Fruit fly (Drosophila melanogaster) whole organism: Measurements from ENCODE around the gene Ten-m.

Experiments used
- CG8478 ChIP-seq: fragments of >200 bp; optimal IDR thresholded peaks from 2 replicates; lab custom pipeline; 2018; ENCODE audit warnings: inconsistent platforms
- Dll ChIP-seq: fragments of >200 bp; optimal IDR thresholded peaks from 2 replicates; lab custom pipeline; 2017
- EcR ChIP-seq, 2 experiments: fragments of >200 bp; optimal IDR thresholded peaks; 2 replicates each; lab custom pipeline; 2017; ENCODE audit warnings: missing biosample characterization in 2 of 2, missing genetic modification characterization in 2 of 2, missing genetic modification reagents in 2 of 2
- pan ChIP-seq: fragments of >200 bp; optimal IDR thresholded peaks from 2 replicates; lab custom pipeline; 2017

dm6 chr3L:22342565-22342964, 65.1 kb downstream of the Ten-m start:
- no peak for TF ChIP-seq Dll (lab: Kevin White, UChicago)
- no peak for TF ChIP-seq CG8478 (lab: Kevin White, UChicago)
- no peak for TF ChIP-seq pan (lab: Kevin White, UChicago)
- no peak for TF ChIP-seq EcR (GFP tag; optimal IDR thresholded peaks at IDR 0.05; lab: Kevin White, UChicago)
